Fruit fly (Drosophila melanogaster): ENCODE results near the gene Srg3.

dm6 chr3L:9467267-9467666 is 24.2 kb downstream of the Srg3 start:
- TF ChIP-seq OdsH (GFP tag; optimal IDR thresholded peaks at IDR 0.05) = no peak
- TF ChIP-seq Eip78C (GFP tag) = no peak
- TF ChIP-seq Ets96B (tag; optimal IDR thresholded peaks at IDR 0.05) = no peak
- TF ChIP-seq CG6808 (GFP tag; optimal IDR thresholded peaks at IDR 0.05) = no peak
- TF ChIP-seq acj6 (GFP tag; optimal IDR thresholded peaks at IDR 0.05) = no peak
- TF ChIP-seq eg (GFP tag; IDR thresholded peaks at IDR 0.05) = no peak
- TF ChIP-seq CG10669 (GFP tag; optimal IDR thresholded peaks at IDR 0.05) = no peak
- no peak for TF ChIP-seq CG34406 (GFP tag; optimal IDR thresholded peaks at IDR 0.05)
- TF ChIP-seq CG3919 (GFP tag; optimal IDR thresholded peaks at IDR 0.05) = no peak
- TF ChIP-seq Hr38 (GFP tag; optimal IDR thresholded peaks at IDR 0.05) = no peak
- no peak for TF ChIP-seq Ets21C (GFP tag; optimal IDR thresholded peaks at IDR 0.05)
- no peak for TF ChIP-seq Met (GFP tag; optimal IDR thresholded peaks at IDR 0.05)
- TF ChIP-seq achi (GFP tag; optimal IDR thresholded peaks at IDR 0.05) = no peak
- no peak for TF ChIP-seq Eip93F (GFP tag; optimal IDR thresholded peaks at IDR 0.05)

Data from whole organism, prepupa.